Worm (Caenorhabditis elegans) whole organism, L4 larva: ENCODE measurements around the gene F41E6.15.

ENCODE experiments used
- ama-1 ChIP-seq: fragments of 150-350 bp; optimal IDR thresholded peaks from 2 replicates; lab custom pipeline; 2014; ENCODE audit warnings: inconsistent platforms, mixed read lengths
- fos-1 ChIP-seq: fragments of 150-350 bp; optimal IDR thresholded peaks from 2 replicates; lab custom pipeline; 2014; ENCODE audit warnings: missing biosample characterization, missing genetic modification characterization
- nhr-237 ChIP-seq: sonication (generic microtip); optimal IDR thresholded peaks from 2 replicates; lab custom pipeline; 2017; ENCODE audit warnings: missing biosample characterization, missing genetic modification characterization
- nhr-28 ChIP-seq: fragments of 150-350 bp; optimal IDR thresholded peaks from 2 replicates; lab custom pipeline; 2014; ENCODE audit warnings: missing biosample characterization, missing genetic modification characterization
- nhr-77 ChIP-seq: fragments of 150-350 bp; optimal IDR thresholded peaks from 2 replicates; lab custom pipeline; 2014; ENCODE audit warnings: missing biosample characterization, missing genetic modification characterization
- snpc-4 ChIP-seq: fragments of 150-350 bp; optimal IDR thresholded peaks from 2 replicates; lab custom pipeline; 2014; ENCODE audit warnings: missing biosample characterization, missing genetic modification characterization

- no peak for TF ChIP-seq nhr-77 (tag; lab: Kevin White, UChicago)
- no peak for TF ChIP-seq ama-1 (lab: Kevin White, UChicago)
- no peak for TF ChIP-seq nhr-237
- no peak for TF ChIP-seq nhr-28 (tag; lab: Kevin White, UChicago)
- no peak for TF ChIP-seq fos-1 (tag; lab: Kevin White, UChicago)
- TF ChIP-seq snpc-4 (tag; lab: Kevin White, UChicago), result no peak
Observed at ce11 chrV:8650365-8650764, 47.8 kb upstream of the F41E6.15 start.
